Worm (Caenorhabditis elegans) whole organism, L1 larva: Measurements from ENCODE around the gene ahsa-1.

Experiments used
- C16A3.4 ChIP-seq: fragments of 150-350 bp; optimal IDR thresholded peaks from 2 replicates; lab custom pipeline; 2014; ENCODE audit warnings: missing biosample characterization, missing genetic modification characterization
- aly-2 ChIP-seq: fragments of 150-350 bp; optimal IDR thresholded peaks from 2 replicates; lab custom pipeline; 2014; ENCODE audit warnings: missing biosample characterization, missing genetic modification characterization
- ama-1 ChIP-seq: fragments of 150-350 bp; optimal IDR thresholded peaks from 2 replicates; lab custom pipeline; 2014
- blmp-1 ChIP-seq: fragments of 150-350 bp; optimal IDR thresholded peaks from 2 replicates; lab custom pipeline; 2014; ENCODE audit warnings: missing biosample characterization, missing genetic modification characterization
- ceh-63 ChIP-seq: fragments of 200-800 bp; sonication (Bioruptor generic); optimal IDR thresholded peaks from 2 replicates; lab custom pipeline; 2018; ENCODE audit warnings: mild to moderate bottlenecking, missing genetic modification characterization, missing compliant biosample characterization
- ceh-8 ChIP-seq: fragments of 200-800 bp; sonication (Bioruptor generic); optimal IDR thresholded peaks from 2 replicates; lab custom pipeline; 2018; ENCODE audit warnings: mild to moderate bottlenecking, missing genetic modification characterization, moderate library complexity, missing compliant biosample characterization
- ceh-82 ChIP-seq, 3 experiments: fragments of 150-350 bp in 1 of 3; sonication (generic microtip) in 2 of 3; optimal IDR thresholded peaks; 2 replicates each; lab custom pipeline; 2014 to 2017; ENCODE audit warnings: missing biosample characterization in 3 of 3, missing genetic modification characterization in 3 of 3
- ceh-88 ChIP-seq: fragments of 200-800 bp; sonication (Bioruptor generic); IDR thresholded peaks from 2 replicates; pipeline ENCODE4 v1.3.6; 2022; ENCODE audit warnings: missing genetic modification characterization, missing compliant biosample characterization
- ceh-90 ChIP-seq: sonication (generic microtip); optimal IDR thresholded peaks from 2 replicates; lab custom pipeline; 2016; ENCODE audit warnings: missing genetic modification characterization, missing compliant biosample characterization
- dpl-1 ChIP-seq, 3 experiments: fragments of 150-350 bp in 2 of 3; sonication (generic microtip) in 1 of 3; optimal IDR thresholded peaks; 2 replicates each; lab custom pipeline; 2014 to 2017; ENCODE audit warnings: missing biosample characterization in 3 of 3, missing genetic modification characterization in 3 of 3, missing genetic modification reagents in 3 of 3
- dsc-1 ChIP-seq: sonication (generic microtip); optimal IDR thresholded peaks from 2 replicates; lab custom pipeline; 2016; ENCODE audit warnings: mild to moderate bottlenecking, missing genetic modification characterization, missing compliant biosample characterization
- efl-1 ChIP-seq, 4 experiments: fragments of 150-350 bp; optimal IDR thresholded peaks in 3 of 4; peaks in 1 of 4; 1 replicate in 1 of 4; 2 replicates in 3 of 4; lab custom pipeline; 2014; ENCODE audit warnings: missing biosample characterization in 2 of 4, missing genetic modification characterization in 2 of 4, missing genetic modification reagents in 2 of 4
- efl-3 ChIP-seq: fragments of 200-800 bp; sonication (Bioruptor generic); optimal IDR thresholded peaks from 2 replicates; lab custom pipeline; 2018; ENCODE audit warnings: mild to moderate bottlenecking, missing genetic modification characterization, missing compliant biosample characterization
- egl-13 ChIP-seq: sonication (generic microtip); optimal IDR thresholded peaks from 2 replicates; lab custom pipeline; 2016; ENCODE audit warnings: missing genotype, missing genetic modification reagents, missing genetic modification characterization, missing compliant biosample characterization
- egl-27 ChIP-seq, 2 experiments: fragments of 150-350 bp in 1 of 2; sonication (generic microtip); optimal IDR thresholded peaks; 3 replicates each; lab custom pipeline; 2017 to 2018; ENCODE audit warnings: missing biosample characterization in 2 of 2, missing genetic modification characterization in 2 of 2, missing genetic modification reagents in 2 of 2
- elt-2 ChIP-seq: sonication (generic microtip); optimal IDR thresholded peaks from 2 replicates; lab custom pipeline; 2016; ENCODE audit warnings: missing genetic modification characterization, mild to moderate bottlenecking, inconsistent platforms, missing compliant biosample characterization, missing genetic modification reagents
- ets-5 ChIP-seq: fragments of 200-800 bp; sonication (Bioruptor generic); IDR thresholded peaks from 2 replicates; pipeline ENCODE4 v1.3.6; 2022; ENCODE audit warnings: missing genetic modification characterization, missing compliant biosample characterization
- fkh-10 ChIP-seq: sonication (generic microtip); optimal IDR thresholded peaks from 2 replicates; lab custom pipeline; 2017; ENCODE audit warnings: missing biosample characterization, missing genetic modification reagents, missing genetic modification characterization
- hlh-4 ChIP-seq: sonication (generic microtip); optimal IDR thresholded peaks from 2 replicates; lab custom pipeline; 2016; ENCODE audit warnings: mild to moderate bottlenecking, missing genetic modification characterization, missing compliant biosample characterization
- hpl-2 ChIP-seq: fragments of 150-350 bp; optimal IDR thresholded peaks from 2 replicates; lab custom pipeline; 2014; ENCODE audit warnings: missing biosample characterization, missing genetic modification reagents, missing genetic modification characterization
- isw-1 ChIP-seq: fragments of 200-800 bp; sonication (Bioruptor generic); IDR thresholded peaks from 2 replicates; pipeline ENCODE4 v1.3.6; 2022; ENCODE audit warnings: missing genetic modification characterization, missing compliant biosample characterization
- jun-1 ChIP-seq: fragments of 150-350 bp; optimal IDR thresholded peaks from 2 replicates; lab custom pipeline; 2014; ENCODE audit warnings: missing biosample characterization, missing genetic modification reagents, missing genetic modification characterization
- lin-14 ChIP-seq: fragments of 200-800 bp; sonication (Bioruptor generic); optimal IDR thresholded peaks from 2 replicates; lab custom pipeline; 2018; ENCODE audit warnings: mild to moderate bottlenecking, missing genetic modification characterization, moderate library complexity, missing compliant biosample characterization
- lin-15B ChIP-seq: fragments of 150-350 bp; sonication (generic microtip); optimal IDR thresholded peaks from 3 replicates; lab custom pipeline; 2014; ENCODE audit warnings: missing biosample characterization, missing genetic modification characterization
- lin-35 ChIP-seq, 2 experiments: fragments of 150-350 bp; optimal IDR thresholded peaks; 2 replicates each; lab custom pipeline; 2014; ENCODE audit warnings: missing biosample characterization in 2 of 2, missing genetic modification characterization in 2 of 2, missing genetic modification reagents in 2 of 2
- lir-3 ChIP-seq: sonication (generic microtip); optimal IDR thresholded peaks from 2 replicates; lab custom pipeline; 2016; ENCODE audit warnings: mild to moderate bottlenecking, missing genetic modification characterization, moderate library complexity, missing compliant biosample characterization; ENCODE audit not compliant: poor library complexity
- lsy-2 ChIP-seq, 2 experiments: fragments of 150-350 bp; optimal IDR thresholded peaks; 2 replicates each; lab custom pipeline; 2014; ENCODE audit warnings: missing biosample characterization in 2 of 2, missing genetic modification characterization in 2 of 2
- mef-2 ChIP-seq: fragments of 150-350 bp; optimal IDR thresholded peaks from 2 replicates; lab custom pipeline; 2014; ENCODE audit warnings: missing biosample characterization, missing genetic modification characterization
- mep-1 ChIP-seq: fragments of 150-350 bp; optimal IDR thresholded peaks from 2 replicates; lab custom pipeline; 2014; ENCODE audit warnings: missing biosample characterization, missing genetic modification characterization
- nhr-11 ChIP-seq: fragments of 150-350 bp; optimal IDR thresholded peaks from 2 replicates; lab custom pipeline; 2014; ENCODE audit warnings: missing biosample characterization, missing genetic modification characterization
- nhr-20 ChIP-seq: sonication (generic microtip); optimal IDR thresholded peaks from 2 replicates; lab custom pipeline; 2016; ENCODE audit warnings: mild to moderate bottlenecking, missing genetic modification characterization, missing compliant biosample characterization
- nhr-28 ChIP-seq: fragments of 150-350 bp; optimal IDR thresholded peaks from 2 replicates; lab custom pipeline; 2014; ENCODE audit warnings: missing biosample characterization, missing genetic modification characterization
- nhr-47 ChIP-seq: sonication (generic microtip); optimal IDR thresholded peaks from 2 replicates; lab custom pipeline; 2016; ENCODE audit warnings: mild to moderate bottlenecking, missing genetic modification characterization, moderate library complexity, missing compliant biosample characterization
- nhr-71 ChIP-seq: sonication (generic microtip); optimal IDR thresholded peaks from 2 replicates; lab custom pipeline; 2016; ENCODE audit warnings: mild to moderate bottlenecking, missing genetic modification characterization, moderate library complexity, missing compliant biosample characterization
- nhr-76 ChIP-seq: sonication (generic microtip); optimal IDR thresholded peaks from 2 replicates; lab custom pipeline; 2017; ENCODE audit warnings: missing biosample characterization, missing genetic modification characterization
- pax-3 ChIP-seq: fragments of 200-800 bp; sonication (Bioruptor generic); optimal IDR thresholded peaks from 2 replicates; lab custom pipeline; 2018; ENCODE audit warnings: mild to moderate bottlenecking, missing genetic modification characterization, moderate library complexity, missing compliant biosample characterization
- pqm-1 ChIP-seq: sonication (generic microtip); optimal IDR thresholded peaks from 3 replicates; lab custom pipeline; 2017; ENCODE audit warnings: missing biosample characterization, missing genetic modification characterization
- rnt-1 ChIP-seq: sonication (generic microtip); optimal IDR thresholded peaks from 2 replicates; lab custom pipeline; 2016; ENCODE audit warnings: mild to moderate bottlenecking, missing genetic modification characterization, moderate library complexity, missing compliant biosample characterization
- snpc-4 ChIP-seq: fragments of 150-350 bp; optimal IDR thresholded peaks from 2 replicates; lab custom pipeline; 2014; ENCODE audit warnings: missing biosample characterization, missing genetic modification characterization
- snu-23 ChIP-seq: sonication (generic microtip); optimal IDR thresholded peaks from 2 replicates; lab custom pipeline; 2016; ENCODE audit warnings: missing genetic modification characterization, missing compliant biosample characterization
- sptf-1 ChIP-seq: fragments of 150-350 bp; optimal IDR thresholded peaks from 2 replicates; lab custom pipeline; 2014; ENCODE audit warnings: missing biosample characterization, missing genetic modification characterization
- sup-37 ChIP-seq: fragments of 200-800 bp; sonication (Bioruptor generic); optimal IDR thresholded peaks from 2 replicates; lab custom pipeline; 2018; ENCODE audit warnings: mild to moderate bottlenecking, missing genetic modification characterization, missing compliant biosample characterization
- tbx-2 ChIP-seq: sonication (generic microtip); optimal IDR thresholded peaks from 2 replicates; lab custom pipeline; 2016; ENCODE audit warnings: missing genetic modification characterization, missing compliant biosample characterization
- tlp-1 ChIP-seq: fragments of 150-350 bp; optimal IDR thresholded peaks from 2 replicates; lab custom pipeline; 2014; ENCODE audit warnings: missing biosample characterization, missing genetic modification characterization
- unc-98 ChIP-seq: fragments of 200-800 bp; sonication (Bioruptor generic); IDR thresholded peaks from 2 replicates; pipeline ENCODE4 v1.3.6; 2022; ENCODE audit warnings: missing genetic modification characterization, missing compliant biosample characterization
- ztf-11 ChIP-seq, 2 experiments: sonication (generic microtip); optimal IDR thresholded peaks; 2 replicates each; lab custom pipeline; 2016 to 2017; ENCODE audit warnings: missing genetic modification characterization in 2 of 2, missing biosample characterization in 1 of 2, missing compliant biosample characterization in 1 of 2
- ztf-4 ChIP-seq: fragments of 150-350 bp; optimal IDR thresholded peaks from 2 replicates; lab custom pipeline; 2014; ENCODE audit warnings: missing biosample characterization, missing genetic modification characterization

The ahsa-1 gene

DNA sequence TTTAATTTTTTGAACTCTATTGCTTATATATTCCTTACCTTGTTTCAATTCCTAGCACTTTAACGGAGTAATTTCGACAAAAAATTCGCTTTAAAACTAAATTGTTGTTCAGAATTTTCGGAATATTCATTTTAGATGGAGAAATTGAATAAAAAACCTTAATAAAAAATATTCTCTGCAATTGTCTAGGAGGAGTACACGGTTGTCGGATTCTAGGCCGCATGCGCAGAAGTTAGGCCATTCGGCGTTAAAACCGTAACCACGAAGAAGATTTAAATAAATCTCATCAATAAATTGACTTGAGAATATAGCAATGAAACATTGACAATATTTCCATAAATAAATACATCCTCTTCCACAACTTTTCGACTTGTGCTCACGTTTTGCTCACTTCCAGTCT is 2.9 kb downstream of the ahsa-1 start, which contains the start of the genes C01G10.10 and C01G10.9 (continued):
- peak; percentile 21 to 46 for TF ChIP-seq lin-35 (GFP tag; optimal IDR thresholded peaks at IDR 0.05; lab: Kevin White, UChicago)
- peak; percentile 54 for TF ChIP-seq efl-3 (GFP tag; lab: Kevin White, UChicago)
- peak; percentile 85 for TF ChIP-seq nhr-20 (tag; lab: Kevin White, UChicago)
- TF ChIP-seq snpc-4 (tag; lab: Kevin White, UChicago): peak; percentile 50
- TF ChIP-seq unc-98: peak; percentile 58; the same call in 1 of the 2 replicates
- TF ChIP-seq rnt-1 (tag; lab: Kevin White, UChicago): peak; percentile 97
- TF ChIP-seq ztf-11 (tag; optimal IDR thresholded peaks at IDR 0.05; lab: Kevin White, UChicago): peak in 1 of 2 experiments; percentile 95
- TF ChIP-seq snu-23 (GFP tag; lab: Kevin White, UChicago): peak; percentile 86
- peak; percentile 96 for TF ChIP-seq pax-3 (tag; lab: Kevin White, UChicago)
- peak; percentile 68 to 70 for TF ChIP-seq lsy-2 (tag; optimal IDR thresholded peaks at IDR 0.05; lab: Kevin White, UChicago)
- peak; percentile 96 for TF ChIP-seq lir-3 (tag; lab: Kevin White, UChicago)
- TF ChIP-seq nhr-76 (tag; lab: Kevin White, UChicago): no peak
- peak; percentile 51 for TF ChIP-seq blmp-1 (tag; lab: Kevin White, UChicago)
- TF ChIP-seq jun-1 (tag; lab: Kevin White, UChicago): peak; percentile 29
- TF ChIP-seq ceh-8 (GFP tag; lab: Kevin White, UChicago): no peak
- peak; percentile 80 for TF ChIP-seq hlh-4

DNA sequence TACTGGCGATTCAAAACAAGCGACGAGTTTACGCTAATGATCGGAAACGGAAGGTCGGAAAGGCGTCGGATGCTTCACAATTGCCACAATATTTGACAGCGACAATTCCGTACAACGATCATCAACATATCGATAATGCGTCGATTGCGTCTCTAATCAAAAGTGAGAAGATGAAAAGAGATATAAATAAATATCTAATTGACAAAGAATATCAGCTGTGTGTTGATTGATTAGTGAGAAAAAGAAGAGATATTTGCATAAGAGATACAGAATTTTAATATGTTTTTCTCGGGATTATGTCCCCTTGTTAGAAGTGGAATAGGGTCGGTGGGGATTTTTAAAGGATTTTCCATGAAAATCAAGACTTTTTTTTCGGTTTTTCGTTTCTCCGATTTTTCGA is 6.6 kb downstream of the ahsa-1 start:
- TF ChIP-seq dsc-1 (tag; lab: Kevin White, UChicago): peak; percentile 64
- peak; percentile 66 for TF ChIP-seq blmp-1 (tag; lab: Kevin White, UChicago)
- no peak for TF ChIP-seq ets-5 (GFP tag; lab: Robert Waterston, UW)
- no peak for TF ChIP-seq lin-15B (tag; lab: Kevin White, UChicago)
- TF ChIP-seq sup-37: no peak
- TF ChIP-seq, all 84 proteins: peak for 2

DNA sequence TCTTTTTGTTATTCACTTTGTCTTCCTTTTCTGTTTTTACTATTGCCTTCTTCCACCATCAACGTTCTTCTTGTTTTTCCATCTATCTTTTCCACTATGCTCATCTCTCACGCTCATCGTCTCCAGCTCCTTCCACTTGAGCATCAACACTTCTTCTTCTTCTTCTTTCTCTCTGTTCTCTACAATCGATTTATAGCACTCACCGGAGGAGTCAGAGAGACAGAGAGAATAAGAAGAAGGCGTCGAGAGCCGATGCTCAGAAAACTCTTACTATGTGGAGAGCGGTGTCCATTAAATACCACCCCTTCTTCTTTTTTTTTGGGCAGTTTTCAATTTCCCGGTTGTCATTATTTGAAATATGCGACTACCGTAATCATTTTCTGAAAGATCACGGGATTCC is 10.3 kb downstream of the ahsa-1 start:
- TF ChIP-seq lin-14 (GFP tag; lab: Kevin White, UChicago) (peak; percentile 68), sptf-1 (no peak), mef-2 (tag; lab: Kevin White, UChicago) (no peak), jun-1 (tag; lab: Kevin White, UChicago) (no peak), ama-1 (lab: Kevin White, UChicago) (no peak), elt-2 (tag; lab: Kevin White, UChicago) (no peak), rnt-1 (tag; lab: Kevin White, UChicago) (peak; percentile 23), lsy-2 (tag; optimal IDR thresholded peaks at IDR 0.05; lab: Kevin White, UChicago) (peak in 1 of 2 experiments; percentile 36), dpl-1 (GFP tag; optimal IDR thresholded peaks at IDR 0.05; lab: Kevin White, UChicago) (peak in 1 of 3 experiments; percentile 7), lin-35 (GFP tag; optimal IDR thresholded peaks at IDR 0.05; lab: Kevin White, UChicago) (peak in 1 of 2 experiments; percentile 11), ztf-4 (no peak), aly-2 (no peak), isw-1 (GFP tag; lab: Robert Waterston, UW) (no peak), efl-1 (optimal IDR thresholded peaks at IDR 0.05; lab: Kevin White, UChicago) (peak; percentile 12 to 24), efl-1 (GFP tag; optimal IDR thresholded peaks at IDR 0.05 in 1 of 2; lab: Kevin White, UChicago) (peak in 1 of 2 experiments; percentile 11), ceh-63 (GFP tag; lab: Kevin White, UChicago) (no peak), tlp-1 (tag; lab: Kevin White, UChicago) (no peak), ceh-90 (tag; lab: Kevin White, UChicago) (no peak), ceh-82 (tag; optimal IDR thresholded peaks at IDR 0.05; lab: Kevin White, UChicago) (peak in 2 of 3 experiments; percentile 16 to 48), nhr-28 (tag; lab: Kevin White, UChicago) (no peak), mep-1 (peak; percentile 17), nhr-71 (tag; lab: Kevin White, UChicago) (no peak), egl-27 (tag; optimal IDR thresholded peaks at IDR 0.05; lab: Kevin White, UChicago) (no peak), pqm-1 (tag; lab: Kevin White, UChicago) (no peak), fkh-10 (peak; percentile 23), nhr-47 (peak; percentile 11), ceh-88 (GFP tag; lab: Robert Waterston, UW) (no peak), tbx-2 (no peak), egl-13 (tag; lab: Kevin White, UChicago) (no peak), dsc-1 (tag; lab: Kevin White, UChicago) (no peak), nhr-11 (tag; lab: Kevin White, UChicago) (no peak), hpl-2 (GFP tag; lab: Kevin White, UChicago) (no peak), C16A3.4 (tag; lab: Kevin White, UChicago) (no peak)
